Fruit fly (Drosophila melanogaster) whole organism, adult: ENCODE data around the gene CG6454.
A peak's percentile ranks its signal among the peaks of the same experiment; 100 is the strongest.

ENCODE experiments used
- CG11617 ChIP-seq: fragments of 200-800 bp; sonication (Bioruptor generic); optimal IDR thresholded peaks from 2 replicates; lab custom pipeline; 2017; ENCODE audit warnings: mild to moderate bottlenecking, missing biosample characterization, missing genetic modification reagents, missing genetic modification characterization
- CG12768 ChIP-seq: fragments of 200-800 bp; sonication (Bioruptor generic); optimal IDR thresholded peaks from 2 replicates; lab custom pipeline; 2017; ENCODE audit warnings: missing biosample characterization, missing genetic modification characterization, mild to moderate bottlenecking, moderate library complexity, missing genetic modification reagents
- CG14711 ChIP-seq: fragments of 200-800 bp; sonication (Bioruptor generic); optimal IDR thresholded peaks from 2 replicates; lab custom pipeline; 2018; ENCODE audit warnings: missing biosample characterization, mild to moderate bottlenecking, missing genetic modification characterization, moderate library complexity
- CG1620 ChIP-seq: fragments of 200-800 bp; sonication (Bioruptor generic); optimal IDR thresholded peaks from 2 replicates; lab custom pipeline; 2016; ENCODE audit warnings: missing biosample characterization, missing genetic modification characterization
- CG33017 ChIP-seq: fragments of 200-800 bp; sonication (Bioruptor generic); optimal IDR thresholded peaks from 2 replicates; lab custom pipeline; 2018; ENCODE audit warnings: missing biosample characterization, mild to moderate bottlenecking, missing genetic modification characterization, moderate library complexity
- CG5204 ChIP-seq: fragments of 200-800 bp; sonication (Bioruptor generic); optimal IDR thresholded peaks from 2 replicates; lab custom pipeline; 2016; ENCODE audit warnings: missing biosample characterization, missing genetic modification characterization
- CG7045 ChIP-seq: fragments of 200-800 bp; sonication (Bioruptor generic); optimal IDR thresholded peaks from 2 replicates; lab custom pipeline; 2017; ENCODE audit warnings: missing biosample characterization, mild to moderate bottlenecking, missing genetic modification characterization
- CG7101 ChIP-seq: fragments of 200-800 bp; sonication (Bioruptor generic); optimal IDR thresholded peaks from 2 replicates; lab custom pipeline; 2018; ENCODE audit warnings: missing biosample characterization, mild to moderate bottlenecking, missing genetic modification characterization, moderate library complexity
- Clk ChIP-seq: fragments of 200-800 bp; sonication (Bioruptor generic); optimal IDR thresholded peaks from 2 replicates; lab custom pipeline; 2017; ENCODE audit warnings: missing biosample characterization, missing genetic modification characterization
- Crg-1 ChIP-seq: fragments of 200-800 bp; sonication (Bioruptor generic); optimal IDR thresholded peaks from 2 replicates; lab custom pipeline; 2016; ENCODE audit warnings: missing biosample characterization, missing genetic modification characterization
- Hr96 ChIP-seq: fragments of 200-800 bp; sonication (Bioruptor generic); optimal IDR thresholded peaks from 2 replicates; lab custom pipeline; 2016; ENCODE audit warnings: missing biosample characterization, missing genetic modification characterization
- Mnt ChIP-seq: fragments of 200-800 bp; sonication (Bioruptor generic); optimal IDR thresholded peaks from 2 replicates; lab custom pipeline; 2016; ENCODE audit warnings: missing biosample characterization, mild to moderate bottlenecking, missing genetic modification characterization
- bab1 ChIP-seq: fragments of 200-800 bp; sonication (Bioruptor generic); optimal IDR thresholded peaks from 3 replicates; lab custom pipeline; 2019; ENCODE audit warnings: missing biosample characterization, mild to moderate bottlenecking, missing genetic modification characterization, moderate library complexity
- cic ChIP-seq: fragments of 200-800 bp; sonication (Bioruptor generic); optimal IDR thresholded peaks from 2 replicates; lab custom pipeline; 2017; ENCODE audit warnings: missing biosample characterization, mild to moderate bottlenecking, missing genetic modification characterization, moderate library complexity
- cnc ChIP-seq, 2 experiments: fragments of >200 bp; optimal IDR thresholded peaks; 2 replicates each; lab custom pipeline; 2017
- kay ChIP-seq: fragments of 200-800 bp; sonication (Bioruptor generic); peaks from one replicate; lab custom pipeline; 2016; ENCODE audit warnings: missing biosample characterization, missing genetic modification characterization, borderline replicate concordance
- ovo ChIP-seq: fragments of 200-800 bp; sonication (Bioruptor generic); optimal IDR thresholded peaks from 2 replicates; lab custom pipeline; 2016; ENCODE audit warnings: missing biosample characterization, missing genetic modification characterization
- pad ChIP-seq: fragments of 200-800 bp; sonication (Bioruptor generic); optimal IDR thresholded peaks from 3 replicates; lab custom pipeline; 2017; ENCODE audit warnings: missing biosample characterization, missing genetic modification characterization, mild to moderate bottlenecking, moderate library complexity, missing genetic modification reagents
- tj ChIP-seq: fragments of 200-800 bp; sonication (Bioruptor generic); optimal IDR thresholded peaks from 3 replicates; lab custom pipeline; 2017; ENCODE audit warnings: missing biosample characterization, mild to moderate bottlenecking, missing genetic modification characterization, moderate library complexity
- toe ChIP-seq: fragments of 200-800 bp; sonication (Bioruptor generic); optimal IDR thresholded peaks from 2 replicates; lab custom pipeline; 2016; ENCODE audit warnings: missing biosample characterization, missing genetic modification characterization

The CG6454 gene

DNA sequence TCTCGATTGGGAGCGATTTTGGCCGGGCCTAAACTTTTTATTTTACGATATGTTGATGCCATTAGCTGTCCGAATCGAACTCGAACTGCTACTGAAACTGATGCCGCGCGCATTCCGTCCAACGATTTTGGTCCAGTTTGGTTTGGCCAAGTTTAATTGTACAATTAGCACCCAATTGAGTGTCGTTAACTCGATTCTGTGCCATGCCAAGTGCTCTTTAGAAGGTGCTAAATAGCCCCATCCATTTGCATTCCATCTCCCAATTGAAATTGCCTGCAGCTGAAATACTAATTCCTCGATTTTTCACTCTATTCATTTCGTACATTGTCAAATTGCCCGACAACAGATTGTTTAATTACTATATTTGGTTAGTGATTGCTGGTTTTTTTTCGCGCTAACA lies 26.6 kb downstream of the CG6454 start, which contains the start of gene CG17781:
Gene CG17781 (minus strand): TSS at position 101 of the 400 bp plus-strand sequence.
- TF ChIP-seq cic (GFP tag; lab: Kevin White, UChicago) (no peak), Crg-1 (GFP tag; lab: Kevin White, UChicago) (no peak), CG7101 (tag; lab: Kevin White, UChicago) (no peak), kay (GFP tag; lab: Kevin White, UChicago) (no peak), CG33017 (tag; lab: Kevin White, UChicago) (no peak), CG14711 (tag; lab: Kevin White, UChicago) (no peak), CG11617 (GFP tag; lab: Kevin White, UChicago) (no peak), pad (GFP tag; lab: Kevin White, UChicago) (no peak), Mnt (no peak), ovo (no peak), CG12768 (GFP tag; lab: Kevin White, UChicago) (no peak), CG1620 (GFP tag; lab: Kevin White, UChicago) (no peak), tj (no peak), Clk (no peak), cnc (optimal IDR thresholded peaks at IDR 0.05; lab: Kevin White, UChicago) (no peak), Hr96 (GFP tag; lab: Kevin White, UChicago) (no peak), bab1 (GFP tag; lab: Kevin White, UChicago) (no peak), CG5204 (GFP tag; lab: Kevin White, UChicago) (no peak)

DNA sequence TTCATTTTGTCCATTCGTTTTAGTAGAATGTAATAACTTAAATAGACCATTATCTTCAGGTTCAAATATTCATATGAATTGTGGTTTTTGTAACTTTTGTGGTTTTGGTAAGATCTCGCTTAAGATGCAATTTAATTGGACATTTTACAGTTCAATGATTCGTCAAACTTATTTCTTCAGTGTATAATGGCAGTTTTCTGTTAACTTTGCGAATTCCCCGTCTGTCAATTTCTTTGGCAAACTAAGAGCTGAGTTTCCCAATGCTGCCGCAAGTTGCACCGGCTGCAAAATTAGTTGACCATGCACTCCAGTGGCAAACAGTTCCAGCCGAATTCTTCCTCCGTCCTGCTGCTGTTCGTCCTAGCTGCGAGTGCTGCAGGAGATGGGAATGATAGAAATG lies 27.6 kb downstream of the CG6454 start, which contains the start of gene CG33342:
Gene CG33342 (plus strand): TSS at position 301 of the 400 bp plus-strand sequence.
- TF ChIP-seq CG7101 (tag; lab: Kevin White, UChicago) (no peak), bab1 (GFP tag; lab: Kevin White, UChicago) (no peak), CG12768 (GFP tag; lab: Kevin White, UChicago) (no peak), CG33017 (tag; lab: Kevin White, UChicago) (no peak), CG11617 (GFP tag; lab: Kevin White, UChicago) (no peak), CG7045 (GFP tag; lab: Kevin White, UChicago) (no peak), pad (GFP tag; lab: Kevin White, UChicago) (no peak), Hr96 (GFP tag; lab: Kevin White, UChicago) (no peak), cnc (optimal IDR thresholded peaks at IDR 0.05; lab: Kevin White, UChicago) (no peak), CG5204 (GFP tag; lab: Kevin White, UChicago) (no peak), CG1620 (GFP tag; lab: Kevin White, UChicago) (no peak)

DNA sequence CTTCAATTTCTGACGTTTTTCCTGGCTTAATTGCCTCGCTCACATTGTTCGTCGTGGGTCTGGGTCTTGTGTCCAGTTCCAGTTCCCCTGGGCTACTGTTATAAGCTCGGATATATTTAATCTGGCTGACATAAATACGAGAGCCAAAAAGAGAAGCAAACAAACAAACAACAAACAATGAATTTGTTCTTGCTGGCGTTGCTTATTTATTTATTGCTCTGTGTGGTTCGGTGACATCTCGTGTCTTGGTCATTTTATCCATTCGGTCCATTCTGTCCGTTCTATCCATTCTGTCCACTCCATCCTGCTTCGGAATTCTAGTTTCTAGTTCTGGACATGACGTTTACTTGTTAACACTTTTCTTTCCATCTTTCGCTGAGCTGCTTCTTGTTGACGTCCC lies 36.0 kb downstream of the CG6454 start, which contains the start of gene CG17780:
Gene CG17780 (minus strand): TSS at position 101 of the 400 bp plus-strand sequence.
- TF ChIP-seq pad (GFP tag; lab: Kevin White, UChicago): no peak

DNA sequence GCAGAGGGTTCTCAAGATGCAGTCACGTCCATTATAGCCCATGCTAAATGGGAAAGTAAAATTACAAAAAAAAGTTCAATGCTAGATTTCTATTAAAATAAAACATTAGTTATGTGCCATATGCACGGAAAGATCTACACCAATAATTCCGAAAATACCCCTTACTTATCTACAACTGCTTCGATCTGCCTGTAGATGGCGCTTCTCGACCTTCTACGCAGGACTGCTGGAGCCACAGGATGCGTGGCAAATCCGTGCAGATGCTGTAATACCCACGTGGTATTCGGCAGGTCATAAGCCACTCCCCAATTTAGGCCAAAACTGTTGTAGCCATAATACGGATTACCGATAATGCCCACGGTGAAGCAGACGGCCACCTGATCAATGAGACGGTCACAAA lies 37.5 kb downstream of the CG6454 start:
- TF ChIP-seq ovo: no peak
- TF ChIP-seq kay (GFP tag; lab: Kevin White, UChicago): no peak
- TF ChIP-seq Crg-1 (GFP tag; lab: Kevin White, UChicago): no peak
- TF ChIP-seq tj: no peak
- TF ChIP-seq Mnt: no peak
- no peak for TF ChIP-seq CG11617 (GFP tag; lab: Kevin White, UChicago)
- no peak for TF ChIP-seq CG33017 (tag; lab: Kevin White, UChicago)
- no peak for TF ChIP-seq Hr96 (GFP tag; lab: Kevin White, UChicago)
- TF ChIP-seq CG14711 (tag; lab: Kevin White, UChicago): no peak
- TF ChIP-seq bab1 (GFP tag; lab: Kevin White, UChicago): no peak
- no peak for TF ChIP-seq pad (GFP tag; lab: Kevin White, UChicago)

DNA sequence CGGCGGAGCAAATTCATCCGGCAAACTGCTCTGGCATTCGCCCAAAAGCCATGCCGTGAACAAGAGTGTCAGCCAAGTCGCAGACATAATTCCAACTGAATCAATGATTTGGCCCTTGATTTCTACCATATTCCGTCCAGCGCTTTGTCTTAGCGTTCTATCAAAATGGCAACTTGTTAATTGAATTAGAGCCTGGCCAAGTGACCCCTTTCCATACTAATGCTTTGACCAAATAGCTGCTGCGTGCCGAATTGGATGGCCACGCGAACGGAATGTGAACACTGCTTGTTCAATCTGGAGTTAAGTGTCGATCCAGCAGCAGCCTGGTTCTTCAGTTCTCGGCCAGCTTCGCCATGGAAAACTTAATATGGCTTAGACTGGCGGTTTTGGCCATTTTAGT lies 41.3 kb downstream of the CG6454 start, which contains the start of the genes CG5768 and CG13615:
Gene CG5768 (minus strand): TSS at position 101 of the 400 bp plus-strand sequence.
Gene CG13615 (plus strand): TSS at position 280 of the 400 bp plus-strand sequence.
- no peak for TF ChIP-seq toe (GFP tag; lab: Kevin White, UChicago)

DNA sequence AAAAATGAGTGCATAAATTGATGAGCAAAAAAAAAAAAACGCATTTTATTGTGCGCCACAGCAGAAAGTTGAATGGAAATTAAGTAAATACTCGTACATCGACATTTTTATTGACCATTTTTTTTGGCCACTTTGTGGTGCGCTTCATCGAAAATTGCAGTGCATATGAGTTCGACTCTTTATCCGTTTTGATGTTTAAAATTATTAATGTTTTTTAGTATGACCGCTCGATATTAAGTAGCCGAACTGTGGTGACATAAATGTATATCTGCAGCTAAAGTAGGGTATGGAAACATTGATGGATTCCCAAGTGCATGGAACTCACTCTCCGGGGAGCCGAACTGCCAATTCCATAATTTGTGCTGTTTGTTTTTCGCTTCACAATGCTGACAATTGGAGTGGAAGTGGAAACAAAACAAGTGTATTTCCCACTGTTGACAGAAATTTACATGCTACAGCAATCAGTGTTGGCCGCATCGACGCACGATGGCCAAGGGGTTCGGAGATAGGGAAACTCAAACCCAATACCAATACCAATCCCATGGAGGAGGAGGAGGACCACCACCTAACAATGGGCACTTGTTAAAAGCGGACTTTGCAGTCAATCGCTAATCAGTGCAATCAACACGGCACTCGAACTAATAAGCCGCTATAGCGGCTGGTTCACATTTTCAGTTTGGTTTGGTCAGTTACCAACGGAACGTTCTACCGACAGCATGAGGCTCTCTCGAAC lies 43.4 kb downstream of the CG6454 start, which contains the start of gene CG13616:
Gene CG13616 (plus strand): TSS at position 683 of the 733 bp plus-strand sequence.
- TF ChIP-seq tj (peak; percentile 50), Clk (no peak)
